Worm (Caenorhabditis elegans): Measurements from ENCODE around the gene clec-5.

- TF ChIP-seq tra-4 (tag; optimal IDR thresholded peaks at IDR 0.05) (no peak), ama-1 (optimal IDR thresholded peaks at IDR 0.05) (no peak), ets-7 (tag; optimal IDR thresholded peaks at IDR 0.05) (no peak), F13C5.2 (tag; optimal IDR thresholded peaks at IDR 0.05) (no peak), hmbx-1 (tag; optimal IDR thresholded peaks at IDR 0.05) (no peak), hmg-4 (GFP tag; optimal IDR thresholded peaks at IDR 0.05) (no peak), sea-1 (GFP tag; conservative IDR thresholded peaks at IDR 0.05) (no peak)
Observed at ce11 chrIII:4866762-4867161, 16.6 kb downstream of the clec-5 start, which contains the start of gene C35D10.17.
